Fruit fly (Drosophila melanogaster): ENCODE data around the gene DIP-iota.

DIP-iota gene

DNA sequence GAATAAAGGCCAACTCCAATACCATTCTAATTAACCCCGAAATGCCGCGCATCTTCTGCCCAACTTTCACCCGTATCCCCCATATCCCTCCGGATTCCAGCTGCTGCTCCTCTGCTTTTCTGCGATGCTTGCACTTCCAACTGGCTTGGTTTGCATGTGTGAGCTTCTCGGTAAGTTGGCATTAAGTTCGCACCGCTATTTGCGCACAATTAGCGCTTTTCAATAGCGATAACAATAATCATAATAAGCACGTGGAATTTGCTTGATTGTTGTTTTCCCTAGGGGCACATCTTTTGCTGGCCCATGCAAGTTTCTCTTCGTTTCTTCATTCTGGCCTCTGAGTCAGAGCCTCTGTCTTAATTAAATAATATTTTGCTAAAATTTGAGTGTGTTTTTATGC, 531 bp upstream of the DIP-iota start:
- no peak for TF ChIP-seq CG8632 (GFP tag; optimal IDR thresholded peaks at IDR 0.05)
- TF ChIP-seq CG6276 (GFP tag; optimal IDR thresholded peaks at IDR 0.05), result no peak
- no peak for TF ChIP-seq Sox102F (GFP tag; optimal IDR thresholded peaks at IDR 0.05)

DNA sequence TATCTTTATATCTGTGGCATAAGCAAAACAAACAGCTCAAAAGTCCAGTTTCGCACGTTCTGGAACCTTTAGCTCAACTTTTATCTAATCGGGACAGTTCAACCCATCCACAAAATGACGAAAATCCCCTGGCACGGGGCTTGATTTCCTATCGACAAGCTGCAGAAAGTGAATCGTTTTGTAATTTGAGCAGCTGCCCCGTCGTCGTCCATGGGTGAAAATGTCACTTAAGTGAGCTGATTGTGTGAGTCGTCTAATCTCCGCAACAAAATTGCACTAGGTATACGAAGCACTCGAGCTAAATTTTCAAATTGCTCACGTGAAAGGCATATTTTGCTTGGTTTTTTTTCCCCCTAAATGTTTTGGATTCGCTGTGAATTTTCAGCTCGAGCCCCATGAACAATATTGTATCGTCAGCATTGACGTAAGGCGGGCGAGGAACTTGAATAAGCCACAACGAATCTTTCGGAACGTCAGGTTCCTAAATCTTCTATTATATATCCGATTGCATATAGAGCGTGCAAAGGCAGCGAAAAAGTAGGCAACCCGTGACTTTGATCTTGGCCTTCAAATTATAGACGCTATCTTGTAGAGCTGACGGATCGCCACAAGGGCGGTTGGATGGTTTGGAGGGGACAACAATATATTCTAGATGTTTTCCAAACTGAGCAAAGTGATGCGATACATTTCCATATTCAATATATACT, 7.1 kb downstream of the DIP-iota start:
- peak; percentile 36 for TF ChIP-seq svp (GFP tag)
- no peak for TF ChIP-seq Eip78C (GFP tag)

DNA sequence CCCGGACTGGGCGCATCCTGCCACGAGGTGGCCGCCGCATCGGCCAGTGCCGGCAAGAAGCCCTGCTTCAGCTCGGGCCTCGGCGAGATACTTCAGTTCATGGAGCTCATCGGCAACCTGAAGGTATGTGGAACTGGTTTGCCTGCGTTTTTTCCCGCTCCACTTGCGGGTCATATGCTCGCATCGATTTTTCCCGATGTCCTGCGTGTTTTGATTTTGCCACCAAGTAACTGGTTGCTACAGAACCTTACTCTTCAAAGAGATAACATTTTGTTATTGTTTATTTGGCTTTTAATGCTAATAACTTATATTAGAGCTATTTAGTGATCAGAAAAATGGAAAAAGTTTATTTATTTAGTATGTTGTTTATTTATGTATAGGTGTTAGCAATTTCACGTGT, 8.3 kb downstream of the DIP-iota start:
- TF ChIP-seq salr (GFP tag; optimal IDR thresholded peaks at IDR 0.05), result no peak
- no peak for TF ChIP-seq Gug (GFP tag; IDR thresholded peaks at IDR 0.05)
- no peak for TF ChIP-seq svp (GFP tag)
- no peak for TF ChIP-seq achi (GFP tag; optimal IDR thresholded peaks at IDR 0.05)
- TF ChIP-seq Smox (GFP tag; optimal IDR thresholded peaks at IDR 0.05), result no peak
- TF ChIP-seq acj6 (GFP tag; optimal IDR thresholded peaks at IDR 0.05), result no peak
- TF ChIP-seq eg (GFP tag; IDR thresholded peaks at IDR 0.05), result no peak
- no peak for TF ChIP-seq esn (GFP tag; optimal IDR thresholded peaks at IDR 0.05)
- TF ChIP-seq Blimp-1 (GFP tag; optimal IDR thresholded peaks at IDR 0.05), result no peak
- no peak for TF ChIP-seq CG16779 (tag; optimal IDR thresholded peaks at IDR 0.05)
- TF ChIP-seq CG6854 (GFP tag; optimal IDR thresholded peaks at IDR 0.05), result no peak
- TF ChIP-seq dsx (GFP tag; optimal IDR thresholded peaks at IDR 0.05; ENCODE audit: poor library complexity, severe bottlenecking), result no peak
- TF ChIP-seq Hr38 (GFP tag; optimal IDR thresholded peaks at IDR 0.05), result no peak
- TF ChIP-seq dac (GFP tag; optimal IDR thresholded peaks at IDR 0.05), result no peak
- no peak for TF ChIP-seq Ets96B (tag; optimal IDR thresholded peaks at IDR 0.05)
- TF ChIP-seq CG11294 (GFP tag; IDR thresholded peaks at IDR 0.05), result no peak
- no peak for TF ChIP-seq topi (GFP tag; optimal IDR thresholded peaks at IDR 0.05)
- no peak for TF ChIP-seq Lpt (GFP tag; optimal IDR thresholded peaks at IDR 0.05)
- TF ChIP-seq CG6808 (GFP tag; optimal IDR thresholded peaks at IDR 0.05), result no peak
- no peak for TF ChIP-seq fkh (GFP tag; optimal IDR thresholded peaks at IDR 0.05)

DNA sequence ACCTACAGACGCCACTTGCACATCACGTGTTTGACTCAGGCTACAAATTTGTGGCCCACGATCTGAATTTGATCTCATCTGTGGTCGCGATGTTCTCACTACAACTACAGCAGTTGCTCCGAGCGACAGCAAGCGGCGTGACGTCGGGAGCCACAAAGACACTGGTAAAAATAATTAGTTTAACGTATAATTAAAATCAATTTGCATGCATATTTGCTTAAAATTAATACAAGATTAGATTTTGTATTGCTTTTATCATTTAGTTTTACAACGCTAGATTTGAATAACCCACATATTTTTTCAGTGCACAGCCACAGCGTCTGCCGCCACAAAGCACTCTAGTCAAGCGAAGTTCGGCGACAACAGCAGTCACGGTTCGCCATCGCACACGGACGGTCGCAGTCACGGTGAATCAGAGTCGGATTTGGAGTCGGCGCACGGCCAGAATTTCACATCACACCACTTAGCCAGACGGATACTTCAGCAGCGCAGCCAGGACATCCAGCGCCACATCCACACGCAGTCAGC, 9.0 kb downstream of the DIP-iota start:
- TF ChIP-seq fd85E (GFP tag; optimal IDR thresholded peaks at IDR 0.05), result peak; percentile 99
- TF ChIP-seq Eip93F (GFP tag; optimal IDR thresholded peaks at IDR 0.05), result peak; percentile 100
- TF ChIP-seq CG3032 (tag; optimal IDR thresholded peaks at IDR 0.05), result peak; percentile 100
- TF ChIP-seq CG6276 (GFP tag; optimal IDR thresholded peaks at IDR 0.05), result peak; percentile 100
- peak; percentile 100 for TF ChIP-seq topi (GFP tag; optimal IDR thresholded peaks at IDR 0.05)
- TF ChIP-seq CG10669 (GFP tag; optimal IDR thresholded peaks at IDR 0.05), result peak; percentile 100
- TF ChIP-seq CG7368 (GFP tag; optimal IDR thresholded peaks at IDR 0.05), result peak; percentile 100
- TF ChIP-seq spab (GFP tag; optimal IDR thresholded peaks at IDR 0.05), result peak; percentile 100
- TF ChIP-seq CG4318 (GFP tag; optimal IDR thresholded peaks at IDR 0.05), result peak; percentile 100
- TF ChIP-seq Met (GFP tag; optimal IDR thresholded peaks at IDR 0.05), result peak; percentile 100
- peak; percentile 100 for TF ChIP-seq Sox102F (GFP tag; optimal IDR thresholded peaks at IDR 0.05)
- peak; percentile 100 for TF ChIP-seq ss (GFP tag; optimal IDR thresholded peaks at IDR 0.05)
- peak; percentile 100 for TF ChIP-seq eg (GFP tag; IDR thresholded peaks at IDR 0.05)
- TF ChIP-seq CG10631 (GFP tag; optimal IDR thresholded peaks at IDR 0.05), result peak; percentile 100
- peak; percentile 100 for TF ChIP-seq CG15336 (GFP tag; IDR thresholded peaks at IDR 0.05)
- peak; percentile 100 for TF ChIP-seq CG6163 (GFP tag; IDR thresholded peaks at IDR 0.05)
- peak; percentile 99 for TF ChIP-seq fkh (GFP tag; optimal IDR thresholded peaks at IDR 0.05)
- peak; percentile 100 for TF ChIP-seq CG11762 (GFP tag; optimal IDR thresholded peaks at IDR 0.05; ENCODE audit: insufficient read depth)
- peak; percentile 100 for TF ChIP-seq CG3919 (GFP tag; optimal IDR thresholded peaks at IDR 0.05)
- TF ChIP-seq OdsH (GFP tag; optimal IDR thresholded peaks at IDR 0.05), result peak; percentile 100
- TF ChIP-seq CG16779 (tag; optimal IDR thresholded peaks at IDR 0.05), result peak; percentile 100
- peak; percentile 100 for TF ChIP-seq pdm3 (GFP tag; optimal IDR thresholded peaks at IDR 0.05)
- peak; percentile 100 for TF ChIP-seq Sox15 (GFP tag; optimal IDR thresholded peaks at IDR 0.05)
- peak; percentile 100 for TF ChIP-seq Ets21C (GFP tag; optimal IDR thresholded peaks at IDR 0.05)
- TF ChIP-seq CG11902 (GFP tag; optimal IDR thresholded peaks at IDR 0.05), result peak; percentile 100
- TF ChIP-seq Hr39 (GFP tag; optimal IDR thresholded peaks at IDR 0.05), result peak; percentile 100
- TF ChIP-seq Ets96B (tag; optimal IDR thresholded peaks at IDR 0.05), result peak; percentile 100
- TF ChIP-seq dac (GFP tag; optimal IDR thresholded peaks at IDR 0.05), result peak; percentile 100
- peak; percentile 100 for TF ChIP-seq Gug (GFP tag; IDR thresholded peaks at IDR 0.05)

Measured in whole organism, prepupa.